Worm (Caenorhabditis elegans): ENCODE results near the gene srx-86.

- TF ChIP-seq aly-1 (tag; optimal IDR thresholded peaks at IDR 0.05) (no peak), scrt-1 (GFP tag; IDR thresholded peaks at IDR 0.05) (no peak), F13C5.2 (tag; optimal IDR thresholded peaks at IDR 0.05) (no peak), B0310.2 (tag; optimal IDR thresholded peaks at IDR 0.05) (no peak), hmg-4 (GFP tag; optimal IDR thresholded peaks at IDR 0.05) (no peak), ama-1 (optimal IDR thresholded peaks at IDR 0.05) (no peak), tbx-37 (GFP tag; conservative IDR thresholded peaks at IDR 0.05) (no peak), ceh-13 (GFP tag; optimal IDR thresholded peaks at IDR 0.05) (no peak), flt-1 (GFP tag; IDR thresholded peaks at IDR 0.05) (no peak), hnd-1 (tag; optimal IDR thresholded peaks at IDR 0.05) (no peak)
Observed at ce11 chrV:11605227-11605626, 42.5 kb downstream of the srx-86 start.
